Fruit fly (Drosophila melanogaster): ENCODE data around the gene CG10492.

The CG10492 gene

dm6 chr2L:19098668-19099067 is 44.8 kb downstream of the CG10492 start:
- no peak for TF ChIP-seq Dll (optimal IDR thresholded peaks at IDR 0.05)
- no peak for TF ChIP-seq psq (optimal IDR thresholded peaks at IDR 0.05)
- TF ChIP-seq CG8478 (optimal IDR thresholded peaks at IDR 0.05) = no peak
- no peak for TF ChIP-seq usp (GFP tag; optimal IDR thresholded peaks at IDR 0.05)
- no peak for TF ChIP-seq EcR (GFP tag; optimal IDR thresholded peaks at IDR 0.05)
- TF ChIP-seq pan (optimal IDR thresholded peaks at IDR 0.05) = no peak

dm6 chr2L:19101744-19102143 is 47.9 kb downstream of the CG10492 start, which contains the start of the genes CG17344 and CG43731:
TSS of gene CG17344 (plus strand) at chr2L:19102044.
TSS of gene CG43731 (plus strand) at chr2L:19102044.
- TF ChIP-seq EcR (GFP tag; optimal IDR thresholded peaks at IDR 0.05) (no peak), CG8478 (optimal IDR thresholded peaks at IDR 0.05) (no peak), psq (optimal IDR thresholded peaks at IDR 0.05) (no peak), usp (GFP tag; optimal IDR thresholded peaks at IDR 0.05) (no peak), pan (optimal IDR thresholded peaks at IDR 0.05) (no peak), Dll (optimal IDR thresholded peaks at IDR 0.05) (no peak)

- TF ChIP-seq psq (optimal IDR thresholded peaks at IDR 0.05) (no peak), usp (GFP tag; optimal IDR thresholded peaks at IDR 0.05) (no peak), CG8478 (optimal IDR thresholded peaks at IDR 0.05) (no peak), pan (optimal IDR thresholded peaks at IDR 0.05) (no peak), Dll (optimal IDR thresholded peaks at IDR 0.05) (no peak), EcR (GFP tag; optimal IDR thresholded peaks at IDR 0.05) (no peak)
These were observed 49.5 kb downstream of the CG10492 start for dm6 chr2L:19103176-19103921.

dm6 chr2L:19104383-19104782 is 50.5 kb downstream of the CG10492 start:
- TF ChIP-seq EcR (GFP tag; optimal IDR thresholded peaks at IDR 0.05) (no peak), pan (optimal IDR thresholded peaks at IDR 0.05) (no peak), psq (optimal IDR thresholded peaks at IDR 0.05) (no peak), CG8478 (optimal IDR thresholded peaks at IDR 0.05) (no peak), Dll (optimal IDR thresholded peaks at IDR 0.05) (no peak), usp (GFP tag; optimal IDR thresholded peaks at IDR 0.05) (no peak)

dm6 chr2L:19106235-19106634 is 52.4 kb downstream of the CG10492 start:
- no peak for TF ChIP-seq Dll (optimal IDR thresholded peaks at IDR 0.05)
- no peak for TF ChIP-seq usp (GFP tag; optimal IDR thresholded peaks at IDR 0.05)
- no peak for TF ChIP-seq pan (optimal IDR thresholded peaks at IDR 0.05)
- no peak for TF ChIP-seq EcR (GFP tag; optimal IDR thresholded peaks at IDR 0.05)
- no peak for TF ChIP-seq CG8478 (optimal IDR thresholded peaks at IDR 0.05)
- TF ChIP-seq psq (optimal IDR thresholded peaks at IDR 0.05) = no peak
